Fruit fly (Drosophila melanogaster) whole organism, embryonic: ENCODE results near the gene CG18302.

ENCODE experiments used
- Adf1 ChIP-seq: fragments of 200-800 bp; sonication (Bioruptor generic); IDR thresholded peaks from 2 replicates; pipeline ENCODE4 v1.3.6; 2022; ENCODE audit warnings: missing biosample characterization, missing genetic modification characterization
- Blimp-1 ChIP-seq: fragments of 200-800 bp; sonication (Bioruptor generic); optimal IDR thresholded peaks from 3 replicates; lab custom pipeline; 2018; ENCODE audit warnings: missing biosample characterization, missing genetic modification characterization, mild to moderate bottlenecking, moderate library complexity, missing genetic modification reagents
- CG10959 ChIP-seq: fragments of 200-800 bp; sonication (Bioruptor generic); IDR thresholded peaks from 2 replicates; pipeline ENCODE4 v1.3.6; 2022; ENCODE audit warnings: missing biosample characterization, missing genetic modification characterization
- CG11085 ChIP-seq: fragments of 200-800 bp; sonication (Bioruptor generic); IDR thresholded peaks from 2 replicates; pipeline ENCODE4 v1.3.6; 2022; ENCODE audit warnings: missing biosample characterization, missing genetic modification characterization
- CG11504 ChIP-seq: fragments of 200-800 bp; sonication (Bioruptor generic); optimal IDR thresholded peaks from 3 replicates; lab custom pipeline; 2019; ENCODE audit warnings: missing biosample characterization, mild to moderate bottlenecking, missing genetic modification characterization, moderate library complexity
- CG11723 ChIP-seq: fragments of 200-800 bp; sonication (Bioruptor generic); optimal IDR thresholded peaks from 2 replicates; lab custom pipeline; 2017; ENCODE audit warnings: missing biosample characterization, mild to moderate bottlenecking, missing genetic modification characterization
- CG12104 ChIP-seq: fragments of 200-800 bp; sonication (Bioruptor generic); optimal IDR thresholded peaks from 3 replicates; lab custom pipeline; 2016; ENCODE audit warnings: missing biosample characterization, missing genetic modification characterization
- CG14441 ChIP-seq: fragments of 200-800 bp; sonication (Bioruptor generic); IDR thresholded peaks from 2 replicates; pipeline ENCODE4 v1.3.6; 2022; ENCODE audit warnings: missing biosample characterization, missing genetic modification characterization
- CG16813 ChIP-seq: fragments of 200-800 bp; sonication (Bioruptor generic); IDR thresholded peaks from 3 replicates; pipeline ENCODE4 v1.3.6; 2022; ENCODE audit warnings: missing biosample characterization, missing genetic modification characterization; ENCODE audit not compliant: partially characterized antibody
- CG17829 ChIP-seq: fragments of 200-800 bp; optimal IDR thresholded peaks from 2 replicates; lab custom pipeline; 2019; ENCODE audit warnings: missing biosample characterization, mild to moderate bottlenecking, missing genetic modification characterization, moderate library complexity
- CG30403 ChIP-seq: fragments of 200-800 bp; sonication (Bioruptor generic); optimal IDR thresholded peaks from 3 replicates; lab custom pipeline; 2016; ENCODE audit warnings: missing biosample characterization, missing genetic modification characterization
- CG3065 ChIP-seq: fragments of 200-800 bp; sonication (Bioruptor generic); optimal IDR thresholded peaks from 2 replicates; lab custom pipeline; 2016; ENCODE audit warnings: missing biosample characterization, missing genetic modification characterization
- CG32767 ChIP-seq: fragments of 200-800 bp; sonication (Bioruptor generic); IDR thresholded peaks from 2 replicates; pipeline ENCODE4 v1.3.6; 2022; ENCODE audit warnings: missing biosample characterization, missing genetic modification characterization
- CG5245 ChIP-seq: fragments of 200-800 bp; sonication (Bioruptor generic); optimal IDR thresholded peaks from 3 replicates; lab custom pipeline; 2016; ENCODE audit warnings: missing biosample characterization, missing genetic modification characterization
- CG6654 ChIP-seq: fragments of 200-800 bp; sonication (Bioruptor generic); optimal IDR thresholded peaks from 2 replicates; lab custom pipeline; 2017; ENCODE audit warnings: missing biosample characterization, mild to moderate bottlenecking, missing genetic modification characterization
- D19B ChIP-seq: fragments of 200-800 bp; sonication (Bioruptor generic); optimal IDR thresholded peaks from 2 replicates; lab custom pipeline; 2017; ENCODE audit warnings: missing biosample characterization, mild to moderate bottlenecking, missing genetic modification characterization
- Dll ChIP-seq: fragments of 200-800 bp; sonication (Bioruptor generic); IDR thresholded peaks from 4 replicates; pipeline ENCODE4 v1.3.6; 2022; ENCODE audit warnings: missing biosample characterization, missing genetic modification characterization; ENCODE audit not compliant: partially characterized antibody
- E2f1 ChIP-seq: fragments of 200-800 bp; sonication (Bioruptor generic); IDR thresholded peaks from 2 replicates; pipeline ENCODE4 v1.3.6; 2022; ENCODE audit warnings: missing biosample characterization, missing genetic modification characterization
- Hey ChIP-seq: fragments of 200-800 bp; sonication (Bioruptor generic); optimal IDR thresholded peaks from 3 replicates; lab custom pipeline; 2018; ENCODE audit warnings: missing biosample characterization, mild to moderate bottlenecking, missing genetic modification characterization
- Med ChIP-seq: fragments of 200-800 bp; sonication (Bioruptor generic); peaks from one replicate; lab custom pipeline; 2016; ENCODE audit warnings: missing biosample characterization, missing genetic modification characterization, mild to moderate bottlenecking, inconsistent platforms, moderate library complexity
- NK7.1 ChIP-seq: fragments of 200-800 bp; sonication (Bioruptor generic); optimal IDR thresholded peaks from 3 replicates; lab custom pipeline; 2016; ENCODE audit warnings: missing biosample characterization, missing genetic modification characterization
- Oaz ChIP-seq: fragments of 200-800 bp; sonication (Bioruptor generic); IDR thresholded peaks from 2 replicates; pipeline ENCODE4 v1.3.6; 2022; ENCODE audit warnings: missing biosample characterization, missing genetic modification characterization
- Opbp ChIP-seq: fragments of 200-800 bp; sonication (Bioruptor generic); IDR thresholded peaks from 3 replicates; pipeline ENCODE4 v1.3.6; 2022; ENCODE audit warnings: missing biosample characterization, missing genetic modification characterization; ENCODE audit not compliant: partially characterized antibody
- Ptx1 ChIP-seq: fragments of 200-800 bp; sonication (Bioruptor generic); IDR thresholded peaks from 2 replicates; pipeline ENCODE4 v1.3.6; 2022; ENCODE audit warnings: missing biosample characterization, missing genetic modification characterization
- Spps ChIP-seq: fragments of 200-800 bp; sonication (Bioruptor generic); optimal IDR thresholded peaks from 2 replicates; lab custom pipeline; 2018; ENCODE audit warnings: missing biosample characterization, mild to moderate bottlenecking, missing genetic modification characterization
- Tbp ChIP-seq: fragments of >200 bp; optimal IDR thresholded peaks from 2 replicates; lab custom pipeline; 2018; ENCODE audit warnings: missing biosample characterization, missing genetic modification characterization
- Xrp1 ChIP-seq: fragments of 200-800 bp; sonication (Bioruptor generic); IDR thresholded peaks from 2 replicates; pipeline ENCODE4 v1.3.6; 2022; ENCODE audit warnings: missing biosample characterization, missing genetic modification characterization
- bcd ChIP-seq: fragments of 200-800 bp; sonication (Bioruptor generic); optimal IDR thresholded peaks from 2 replicates; lab custom pipeline; 2017; ENCODE audit warnings: missing biosample characterization, mild to moderate bottlenecking, missing genetic modification characterization
- bigmax ChIP-seq: fragments of 200-800 bp; sonication (Bioruptor generic); optimal IDR thresholded peaks from 2 replicates; lab custom pipeline; 2018; ENCODE audit warnings: missing biosample characterization, mild to moderate bottlenecking, missing genetic modification characterization
- br ChIP-seq: fragments of >200 bp; optimal IDR thresholded peaks from 2 replicates; lab custom pipeline; 2017
- bsh ChIP-seq, 2 experiments: fragments of 200-800 bp; sonication (Bioruptor generic); optimal IDR thresholded peaks; 2 replicates each; lab custom pipeline; 2017 to 2018; ENCODE audit warnings: mild to moderate bottlenecking in 2 of 2, missing biosample characterization in 2 of 2, missing genetic modification characterization in 2 of 2, moderate library complexity in 1 of 2
- ci ChIP-seq: fragments of 200-800 bp; sonication (Bioruptor generic); IDR thresholded peaks from 3 replicates; pipeline ENCODE4 v1.3.6; 2022; ENCODE audit warnings: missing biosample characterization, missing genetic modification characterization
- cwo ChIP-seq: fragments of 200-800 bp; sonication (Bioruptor generic); optimal IDR thresholded peaks from 3 replicates; lab custom pipeline; 2017; ENCODE audit warnings: missing biosample characterization, missing genetic modification characterization, mild to moderate bottlenecking, moderate library complexity, missing genetic modification reagents
- dmrt11E ChIP-seq: fragments of 200-800 bp; sonication (Bioruptor generic); optimal IDR thresholded peaks from 3 replicates; lab custom pipeline; 2018; ENCODE audit warnings: missing biosample characterization, mild to moderate bottlenecking, missing genetic modification characterization, moderate library complexity
- fd96Cb ChIP-seq: fragments of 200-800 bp; sonication (Bioruptor generic); optimal IDR thresholded peaks from 2 replicates; lab custom pipeline; 2018; ENCODE audit warnings: missing biosample characterization, mild to moderate bottlenecking, missing genetic modification characterization, moderate library complexity
- ftz-f1 ChIP-seq: fragments of 200-800 bp; sonication (Bioruptor generic); optimal IDR thresholded peaks from 2 replicates; lab custom pipeline; 2016; ENCODE audit warnings: missing biosample characterization, missing genetic modification characterization
- gem ChIP-seq: fragments of 200-800 bp; sonication (Bioruptor generic); optimal IDR thresholded peaks from 2 replicates; lab custom pipeline; 2019; ENCODE audit warnings: missing biosample characterization, mild to moderate bottlenecking, missing genetic modification characterization, moderate library complexity
- jing ChIP-seq: fragments of 200-800 bp; sonication (Bioruptor generic); optimal IDR thresholded peaks from 2 replicates; lab custom pipeline; 2018; ENCODE audit warnings: missing biosample characterization, mild to moderate bottlenecking, missing genetic modification characterization
- jumu ChIP-seq: fragments of 200-800 bp; sonication (Bioruptor generic); optimal IDR thresholded peaks from 3 replicates; lab custom pipeline; 2016; ENCODE audit warnings: missing biosample characterization, missing genetic modification characterization
- klu ChIP-seq: fragments of 200-800 bp; sonication (Bioruptor generic); IDR thresholded peaks from 2 replicates; pipeline ENCODE4 v1.3.6; 2022; ENCODE audit warnings: missing biosample characterization, missing genetic modification characterization
- lmd ChIP-seq: fragments of 200-800 bp; sonication (Bioruptor generic); IDR thresholded peaks from 2 replicates; pipeline ENCODE4 v1.3.6; 2022; ENCODE audit warnings: missing biosample characterization, missing genetic modification characterization
- nerfin-1 ChIP-seq: fragments of 200-800 bp; sonication (Bioruptor generic); optimal IDR thresholded peaks from 3 replicates; lab custom pipeline; 2019; ENCODE audit warnings: missing biosample characterization, mild to moderate bottlenecking, missing genetic modification characterization, moderate library complexity
- nom ChIP-seq: fragments of 200-800 bp; sonication (Bioruptor generic); optimal IDR thresholded peaks from 2 replicates; lab custom pipeline; 2017; ENCODE audit warnings: missing biosample characterization, missing genetic modification characterization, mild to moderate bottlenecking, moderate library complexity, missing genetic modification reagents
- phol ChIP-seq: fragments of 200-800 bp; sonication (Bioruptor generic); optimal IDR thresholded peaks from 3 replicates; lab custom pipeline; 2018; ENCODE audit warnings: missing biosample characterization, mild to moderate bottlenecking, missing genetic modification characterization, moderate library complexity
- prd ChIP-seq, 3 experiments: fragments of >200 bp in 2 of 3; fragments of 200-800 bp in 1 of 3; sonication (Bioruptor generic) in 1 of 3; optimal IDR thresholded peaks in 2 of 3; IDR thresholded peaks in 1 of 3; 2 replicates in 2 of 3; 3 replicates in 1 of 3; pipeline versions ENCODE4 v1.3.6 to Lab custom; 2017 to 2022; ENCODE audit warnings: missing biosample characterization in 1 of 3, missing genetic modification characterization in 1 of 3
- ranshi ChIP-seq: fragments of 200-800 bp; sonication (Bioruptor generic); IDR thresholded peaks from 2 replicates; pipeline ENCODE4 v1.3.6; 2022; ENCODE audit warnings: missing biosample characterization, missing genetic modification characterization
- ro ChIP-seq: fragments of 200-800 bp; sonication (Bioruptor generic); IDR thresholded peaks from 2 replicates; pipeline ENCODE4 v1.3.6; 2022; ENCODE audit warnings: missing biosample characterization, missing genetic modification characterization
- sisA ChIP-seq: fragments of 200-800 bp; sonication (Bioruptor generic); IDR thresholded peaks from 2 replicates; pipeline ENCODE4 v1.3.6; 2022; ENCODE audit warnings: missing biosample characterization, missing genetic modification characterization
- ttk ChIP-seq: fragments of 200-800 bp; sonication (Bioruptor generic); IDR thresholded peaks from 2 replicates; pipeline ENCODE4 v2.1.2; 2022; ENCODE audit warnings: missing biosample characterization, missing genetic modification characterization
- vfl ChIP-seq: fragments of 200-800 bp; sonication (Bioruptor generic); optimal IDR thresholded peaks from 2 replicates; lab custom pipeline; 2016; ENCODE audit warnings: missing biosample characterization, missing genetic modification characterization
- zfh1 ChIP-seq: fragments of 200-800 bp; sonication (Bioruptor generic); IDR thresholded peaks from 3 replicates; pipeline ENCODE4 v1.3.6; 2022; ENCODE audit warnings: missing biosample characterization, missing genetic modification characterization

CG18302 gene

DNA sequence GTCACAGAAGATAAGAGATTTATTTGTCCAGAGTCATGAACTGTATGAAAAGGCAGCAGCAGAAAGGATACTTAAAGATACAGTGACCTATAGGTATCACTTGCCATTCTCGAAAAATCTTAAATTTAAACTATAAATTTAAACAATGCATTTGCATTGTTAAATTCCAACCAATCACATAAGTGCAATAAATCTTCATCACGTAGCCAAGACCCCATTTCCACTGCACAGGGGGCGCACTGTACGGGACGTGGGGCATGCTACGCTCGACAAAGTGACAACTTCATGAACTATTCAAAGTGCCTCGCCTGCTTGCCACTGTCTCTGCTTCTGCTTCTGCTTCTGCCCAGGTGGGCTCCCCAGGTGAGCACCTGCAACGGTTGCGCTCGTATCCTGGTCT lies 21.1 kb downstream of the CG18302 start (continued):
- TF ChIP-seq prd (optimal IDR thresholded peaks at IDR 0.05; lab: Kevin White, UChicago) (no peak), prd (GFP tag; IDR thresholded peaks at IDR 0.05; lab: Robert Waterston, UW) (peak; percentile 29; the same call in 1 of the 3 replicates), Med (GFP tag; lab: Kevin White, UChicago) (peak; percentile 44), zfh1 (GFP tag; lab: Robert Waterston, UW) (peak; percentile 63; the same call in 2 of the 3 replicates), cwo (no peak), fd96Cb (tag; lab: Kevin White, UChicago) (no peak), bsh (GFP tag; optimal IDR thresholded peaks at IDR 0.05; lab: Kevin White, UChicago) (peak in 1 of 2 experiments; percentile 31), dmrt11E (tag; lab: Kevin White, UChicago) (no peak), ro (no peak), E2f1 (GFP tag; lab: Robert Waterston, UW) (0 out of 2 replicates have a peak, but pooled peaks have one; percentile 9), CG6654 (no peak), ranshi (0 out of 2 replicates have a peak, but pooled peaks have one; percentile 20), CG14441 (GFP tag; lab: Robert Waterston, UW) (peak; percentile 47; the same call in 1 of the 2 replicates), bigmax (no peak), ftz-f1 (GFP tag; lab: Kevin White, UChicago) (no peak), NK7.1 (GFP tag; lab: Kevin White, UChicago) (no peak), CG3065 (GFP tag; lab: Kevin White, UChicago) (no peak), CG11085 (GFP tag; lab: Robert Waterston, UW) (peak; percentile 51), lmd (GFP tag; lab: Robert Waterston, UW) (0 out of 2 replicates have a peak, but pooled peaks have one; percentile 21), CG32767 (GFP tag; lab: Robert Waterston, UW) (no peak), Hey (tag; lab: Kevin White, UChicago) (no peak), jumu (GFP tag; lab: Kevin White, UChicago) (no peak), Blimp-1 (peak; percentile 5), ci (GFP tag; lab: Robert Waterston, UW) (0 out of 3 replicates have a peak, but pooled peaks have one; percentile 61), CG10959 (no peak), nerfin-1 (tag; lab: Kevin White, UChicago) (no peak), Dll (GFP tag; lab: Robert Waterston, UW) (no peak), CG17829 (no peak), Oaz (GFP tag; lab: Robert Waterston, UW) (0 out of 2 replicates have a peak, but pooled peaks have one; percentile 13), CG11723 (GFP tag; lab: Kevin White, UChicago) (no peak), br (lab: Kevin White, UChicago) (no peak), CG30403 (GFP tag; lab: Kevin White, UChicago) (no peak), Adf1 (no peak), CG11504 (tag; lab: Kevin White, UChicago) (peak; percentile 21), ttk (GFP tag; lab: Robert Waterston, UW) (no peak), Opbp (no peak), jing (GFP tag; lab: Kevin White, UChicago) (no peak), Xrp1 (peak; percentile 16; the same call in 1 of the 2 replicates), nom (no peak), phol (tag; lab: Kevin White, UChicago) (peak; percentile 8), Spps (tag; lab: Kevin White, UChicago) (no peak), CG16813 (GFP tag; lab: Robert Waterston, UW) (no peak), D19B (GFP tag; lab: Kevin White, UChicago) (no peak), Ptx1 (GFP tag; lab: Robert Waterston, UW) (peak; percentile 37; the same call in 1 of the 2 replicates), sisA (GFP tag; lab: Robert Waterston, UW) (no peak), gem (tag; lab: Kevin White, UChicago) (peak; percentile 23), Tbp (no peak), klu (GFP tag; lab: Robert Waterston, UW) (no peak), CG5245 (GFP tag; lab: Kevin White, UChicago) (no peak), CG12104 (GFP tag; lab: Kevin White, UChicago) (no peak), vfl (no peak), bcd (no peak)
